Worm (Caenorhabditis elegans) whole organism, young adult: ENCODE results near the gene srw-85.

Source experiments
- K11D2.4 ChIP-seq: fragments of 200-800 bp; sonication (Bioruptor generic); IDR thresholded peaks from 2 replicates; pipeline ENCODE4 v1.3.6; 2022; ENCODE audit warnings: missing genetic modification reagents, missing genetic modification characterization, missing compliant biosample characterization
- K12H6.12 ChIP-seq: fragments of 200-800 bp; sonication (Bioruptor generic); optimal IDR thresholded peaks from 2 replicates; lab custom pipeline; 2018; ENCODE audit warnings: mild to moderate bottlenecking, missing genetic modification characterization, missing compliant biosample characterization
- ceh-100 ChIP-seq: fragments of 200-800 bp; sonication (Bioruptor generic); IDR thresholded peaks from 2 replicates; pipeline ENCODE4 v1.3.6; 2022; ENCODE audit warnings: missing genetic modification reagents, missing genetic modification characterization, missing compliant biosample characterization
- nhr-80 ChIP-seq: sonication (generic microtip); optimal IDR thresholded peaks from 2 replicates; lab custom pipeline; 2016; ENCODE audit warnings: missing genetic modification characterization, missing compliant biosample characterization
- pha-4 ChIP-seq: fragments of 150-350 bp; sonication (generic microtip); optimal IDR thresholded peaks from 2 replicates; lab custom pipeline; 2014; ENCODE audit warnings: missing biosample characterization, missing genetic modification reagents, missing genetic modification characterization
- sea-2 ChIP-seq: fragments of 200-800 bp; sonication (Bioruptor generic); IDR thresholded peaks from 2 replicates; pipeline ENCODE4 v1.3.6; 2022; ENCODE audit warnings: missing genetic modification characterization, missing compliant biosample characterization

srw-85 gene

ce11 chrV:19380968-19381367 lies 50.0 kb downstream of the srw-85 start, which contains the start of gene srw-84:
Gene srw-84, plus strand, starts transcription at chrV:19381268.
- no peak for TF ChIP-seq sea-2 (GFP tag; lab: Robert Waterston, UW)
- TF ChIP-seq pha-4 (tag; lab: Kevin White, UChicago), result no peak
- TF ChIP-seq nhr-80 (tag; lab: Kevin White, UChicago), result no peak
- no peak for TF ChIP-seq K12H6.12
- no peak for TF ChIP-seq ceh-100 (GFP tag; lab: Robert Waterston, UW)
- no peak for TF ChIP-seq K11D2.4 (GFP tag; lab: Robert Waterston, UW)
